Worm (Caenorhabditis elegans): ENCODE results near the gene mak-2.

Gene mak-2

ce11 chrIV:856038-856437 lies 29.1 kb upstream of the mak-2 start:
- TF ChIP-seq nhr-179 (tag; optimal IDR thresholded peaks at IDR 0.05) (no peak), Y53G8AR.9 (GFP tag; conservative IDR thresholded peaks at IDR 0.05) (no peak), fkh-3 (tag; optimal IDR thresholded peaks at IDR 0.05) (no peak), ets-4 (GFP tag; optimal IDR thresholded peaks at IDR 0.05) (no peak), madf-3 (GFP tag; IDR thresholded peaks at IDR 0.05) (no peak), ztf-25 (GFP tag; IDR thresholded peaks at IDR 0.05) (no peak), snpc-3.4 (tag; optimal IDR thresholded peaks at IDR 0.05) (no peak), aptf-3 (GFP tag; IDR thresholded peaks at IDR 0.05) (no peak), T26A5.8 (tag; optimal IDR thresholded peaks at IDR 0.05) (no peak), lin-54 (GFP tag; optimal IDR thresholded peaks at IDR 0.05) (no peak), Y79H2A.3 (GFP tag; conservative IDR thresholded peaks at IDR 0.05) (no peak), lir-1 (GFP tag; conservative IDR thresholded peaks at IDR 0.05) (no peak), madf-8 (GFP tag; conservative IDR thresholded peaks at IDR 0.05) (no peak), D2030.7 (GFP tag; IDR thresholded peaks at IDR 0.05) (no peak), sptf-2 (GFP tag; optimal IDR thresholded peaks at IDR 0.05) (no peak), Y95B8A.8 (GFP tag; IDR thresholded peaks at IDR 0.05) (no peak)

ce11 chrIV:858630-859029 lies 26.5 kb upstream of the mak-2 start, which contains the start of gene Y55F3BR.2:
Gene Y55F3BR.2 (plus strand): TSS chrIV:858930.
- no peak for TF ChIP-seq let-526 (GFP tag; IDR thresholded peaks at IDR 0.05)
- no peak for TF ChIP-seq hsf-1 (GFP tag; IDR thresholded peaks at IDR 0.05)
- TF ChIP-seq rec-8 (tag; optimal IDR thresholded peaks at IDR 0.05) = no peak
- no peak for TF ChIP-seq C17E4.6 (GFP tag; IDR thresholded peaks at IDR 0.05)
- TF ChIP-seq lin-54 (GFP tag; optimal IDR thresholded peaks at IDR 0.05) = no peak
- no peak for TF ChIP-seq mxl-1 (tag; optimal IDR thresholded peaks at IDR 0.05)
- TF ChIP-seq ekl-4 (GFP tag; IDR thresholded peaks at IDR 0.05) = no peak
- no peak for TF ChIP-seq ets-4 (GFP tag; optimal IDR thresholded peaks at IDR 0.05)
- no peak for TF ChIP-seq fkh-3 (tag; optimal IDR thresholded peaks at IDR 0.05)
- no peak for TF ChIP-seq nhr-120 (GFP tag; IDR thresholded peaks at IDR 0.05)
- TF ChIP-seq hlh-12 (tag; optimal IDR thresholded peaks at IDR 0.05) = no peak

ce11 chrIV:860810-861209 lies 24.3 kb upstream of the mak-2 start:
- TF ChIP-seq egl-18 (GFP tag; IDR thresholded peaks at IDR 0.05) (no peak), hmg-20 (GFP tag; IDR thresholded peaks at IDR 0.05) (no peak), D2030.7 (GFP tag; IDR thresholded peaks at IDR 0.05) (no peak), zfh-2 (GFP tag; conservative IDR thresholded peaks at IDR 0.05) (peak; percentile 79), repo-1 (tag; optimal IDR thresholded peaks at IDR 0.05) (no peak), somi-1 (GFP tag; optimal IDR thresholded peaks at IDR 0.05) (no peak), rec-8 (tag; optimal IDR thresholded peaks at IDR 0.05) (no peak)

- TF ChIP-seq snpc-1.3 (tag; optimal IDR thresholded peaks at IDR 0.05; ENCODE audit: insufficient read depth) = peak; percentile 97
- peak; percentile 99 for TF ChIP-seq pbrm-1 (GFP tag; IDR thresholded peaks at IDR 0.05)
- peak; percentile 66 for TF ChIP-seq T26A5.8 (tag; optimal IDR thresholded peaks at IDR 0.05)
- peak; percentile 74; the same call in 1 of the 2 replicates for TF ChIP-seq ztf-25 (GFP tag; IDR thresholded peaks at IDR 0.05)
- TF ChIP-seq snpc-3.4 (tag; optimal IDR thresholded peaks at IDR 0.05) = peak; percentile 98
- TF ChIP-seq unc-62 (GFP tag; optimal IDR thresholded peaks at IDR 0.05) = peak; percentile 12
- TF ChIP-seq atf-7 (tag; optimal IDR thresholded peaks at IDR 0.05) = peak; percentile 56
- peak; percentile 71 for TF ChIP-seq egrh-3 (GFP tag; IDR thresholded peaks at IDR 0.05)
- TF ChIP-seq xnd-1 (tag; optimal IDR thresholded peaks at IDR 0.05) = peak; percentile 18
- no peak for TF ChIP-seq F57A8.1 (GFP tag; optimal IDR thresholded peaks at IDR 0.05)
- peak; percentile 58 for TF ChIP-seq ztf-3 (GFP tag; optimal IDR thresholded peaks at IDR 0.05)
- TF ChIP-seq ceh-91 (GFP tag; IDR thresholded peaks at IDR 0.05) = peak; percentile 59
- no peak for TF ChIP-seq nhr-27 (tag; optimal IDR thresholded peaks at IDR 0.05)
- peak; percentile 85 for TF ChIP-seq hrde-1 (tag; optimal IDR thresholded peaks at IDR 0.05; ENCODE audit: borderline replicate concordance)
- no peak for TF ChIP-seq ZK185.1 (tag; optimal IDR thresholded peaks at IDR 0.05; ENCODE audit: poor library complexity, severe bottlenecking)
- TF ChIP-seq F22D6.2 (tag; optimal IDR thresholded peaks at IDR 0.05) = no peak
- no peak for TF ChIP-seq akir-1 (GFP tag; optimal IDR thresholded peaks at IDR 0.05)
- no peak for TF ChIP-seq sea-2 (GFP tag; IDR thresholded peaks at IDR 0.05)
- peak; percentile 60 for TF ChIP-seq B0261.1 (tag; optimal IDR thresholded peaks at IDR 0.05)
These were observed 18.3 kb upstream of the mak-2 start for ce11 chrIV:866828-867270.
